Fruit fly (Drosophila melanogaster) whole organism, wandering third instar larva: ENCODE measurements around the gene rdgA.
A peak's percentile ranks its signal among the peaks of the same experiment; 100 is the strongest.

ENCODE experiments used
- Abd-B ChIP-seq: fragments of >200 bp; optimal IDR thresholded peaks from 2 replicates; lab custom pipeline; 2017; ENCODE audit warnings: missing biosample characterization, missing genetic modification characterization
- CG32264 ChIP-seq: fragments of 200-800 bp; sonication (Bioruptor generic); optimal IDR thresholded peaks from 2 replicates; lab custom pipeline; 2016; ENCODE audit warnings: missing biosample characterization, missing genetic modification characterization
- CG9705 ChIP-seq: fragments of 200-800 bp; sonication (Bioruptor generic); optimal IDR thresholded peaks from 2 replicates; lab custom pipeline; 2018; ENCODE audit warnings: missing biosample characterization, mild to moderate bottlenecking, missing genetic modification characterization
- CrebA ChIP-seq: fragments of 200-800 bp; sonication (Bioruptor generic); optimal IDR thresholded peaks from 2 replicates; lab custom pipeline; 2016; ENCODE audit warnings: missing biosample characterization, mild to moderate bottlenecking, missing genetic modification characterization, borderline replicate concordance
- Dfd ChIP-seq: fragments of >200 bp; optimal IDR thresholded peaks from 2 replicates; lab custom pipeline; 2017; ENCODE audit warnings: missing biosample characterization, missing genetic modification characterization
- Dif ChIP-seq: fragments of 200-275, 200-300 bp; sonication (Bioruptor generic); optimal IDR thresholded peaks from 2 replicates; lab custom pipeline; 2018; ENCODE audit warnings: missing biosample characterization, missing genetic modification characterization; ENCODE audit not compliant: partially characterized antibody
- GATAd ChIP-seq: sonication (Bioruptor generic); optimal IDR thresholded peaks from 2 replicates; lab custom pipeline; 2016; ENCODE audit warnings: missing biosample characterization, missing genetic modification characterization
- HLH106 ChIP-seq: fragments of 200-800 bp; optimal IDR thresholded peaks from 3 replicates; lab custom pipeline; 2019; ENCODE audit warnings: missing biosample characterization, mild to moderate bottlenecking, missing genetic modification characterization, moderate library complexity
- Hnf4 ChIP-seq: fragments of 200-800 bp; sonication (Bioruptor generic); optimal IDR thresholded peaks from 2 replicates; lab custom pipeline; 2016; ENCODE audit warnings: missing biosample characterization, mild to moderate bottlenecking, missing genetic modification characterization
- Hr78 ChIP-seq: fragments of >200 bp; optimal IDR thresholded peaks from 2 replicates; lab custom pipeline; 2017; ENCODE audit warnings: missing biosample characterization, missing genetic modification characterization
- Hr83 ChIP-seq: fragments of 200-300 bp; sonication (Bioruptor generic); optimal IDR thresholded peaks from 2 replicates; lab custom pipeline; 2016; ENCODE audit warnings: missing biosample characterization, mild to moderate bottlenecking, missing genetic modification characterization, moderate library complexity; ENCODE audit not compliant: poor library complexity, severe bottlenecking
- Jra ChIP-seq: sonication (Bioruptor generic); optimal IDR thresholded peaks from 2 replicates; lab custom pipeline; 2016; ENCODE audit warnings: missing biosample characterization, missing genetic modification characterization
- Mio ChIP-seq: sonication (Bioruptor generic); optimal IDR thresholded peaks from 2 replicates; lab custom pipeline; 2016; ENCODE audit warnings: missing biosample characterization, missing genetic modification characterization
- Myc ChIP-seq: fragments of >200 bp; optimal IDR thresholded peaks from 2 replicates; lab custom pipeline; 2017
- N ChIP-seq: fragments of >200 bp; optimal IDR thresholded peaks from 2 replicates; lab custom pipeline; 2018; ENCODE audit warnings: missing biosample characterization, missing external identifiers, missing genetic modification characterization
- OdsH ChIP-seq: fragments of 200-800 bp; sonication (Bioruptor generic); optimal IDR thresholded peaks from 2 replicates; lab custom pipeline; 2016; ENCODE audit warnings: missing biosample characterization, mild to moderate bottlenecking, missing genetic modification characterization
- Rel ChIP-seq, 2 experiments: fragments of 200-800 bp; sonication (Bioruptor generic) in 1 of 2; optimal IDR thresholded peaks; 2 replicates in 1 of 2; 3 replicates in 1 of 2; lab custom pipeline; 2016 to 2019; ENCODE audit warnings: mild to moderate bottlenecking in 2 of 2, missing biosample characterization in 2 of 2, missing genetic modification characterization in 2 of 2, moderate library complexity in 1 of 2
- Sp1 ChIP-seq: fragments of 200-800 bp; sonication (Bioruptor generic); optimal IDR thresholded peaks from 3 replicates; lab custom pipeline; 2019; ENCODE audit warnings: missing biosample characterization, mild to moderate bottlenecking, missing genetic modification characterization, moderate library complexity
- Vsx2 ChIP-seq: fragments of 200-300, 225-300 bp; sonication (Bioruptor generic); optimal IDR thresholded peaks from 2 replicates; lab custom pipeline; 2018; ENCODE audit warnings: missing biosample characterization, missing genetic modification characterization; ENCODE audit not compliant: partially characterized antibody
- br ChIP-seq: fragments of 200-800 bp; sonication (Bioruptor generic); optimal IDR thresholded peaks from 2 replicates; lab custom pipeline; 2016; ENCODE audit warnings: missing biosample characterization, missing genetic modification characterization
- brk ChIP-seq: fragments of 200-800 bp; sonication (Bioruptor generic); optimal IDR thresholded peaks from 2 replicates; lab custom pipeline; 2016; ENCODE audit warnings: missing biosample characterization, mild to moderate bottlenecking, missing genetic modification characterization
- dl ChIP-seq, 2 experiments: fragments of 175-275, 200-275 bp in 1 of 2; fragments of 200-275 bp in 1 of 2; sonication (Bioruptor generic); optimal IDR thresholded peaks; lab custom pipeline; 2018; ENCODE audit warnings: mild to moderate bottlenecking in 2 of 2, missing biosample characterization in 2 of 2, missing genetic modification characterization in 2 of 2, moderate library complexity in 2 of 2; ENCODE audit not compliant: partially characterized antibody in 2 of 2, insufficient read depth in 1 of 2
- dmrt93B ChIP-seq: fragments of 200-800 bp; sonication (Bioruptor generic); optimal IDR thresholded peaks from 2 replicates; lab custom pipeline; 2018; ENCODE audit warnings: missing biosample characterization, mild to moderate bottlenecking, missing genetic modification characterization
- dsf ChIP-seq: sonication (Bioruptor generic); optimal IDR thresholded peaks from 2 replicates; lab custom pipeline; 2016; ENCODE audit warnings: missing biosample characterization, missing genetic modification characterization, borderline replicate concordance
- ey ChIP-seq: fragments of 200-800 bp; sonication (Bioruptor generic); optimal IDR thresholded peaks from 2 replicates; lab custom pipeline; 2016; ENCODE audit warnings: missing biosample characterization, missing genetic modification characterization
- foxo ChIP-seq, 2 experiments: fragments of 200-800 bp; sonication (Bioruptor generic); optimal IDR thresholded peaks; 2 replicates in 1 of 2; 3 replicates in 1 of 2; lab custom pipeline; 2016 to 2017; ENCODE audit warnings: missing biosample characterization in 2 of 2, missing genetic modification characterization in 2 of 2
- fru ChIP-seq: fragments of 200-800 bp; sonication (Bioruptor generic); optimal IDR thresholded peaks from 3 replicates; lab custom pipeline; 2016; ENCODE audit warnings: missing biosample characterization, mild to moderate bottlenecking, missing genetic modification characterization
- h ChIP-seq: fragments of 200-800 bp; sonication (Bioruptor generic); optimal IDR thresholded peaks from 3 replicates; lab custom pipeline; 2016; ENCODE audit warnings: missing biosample characterization, mild to moderate bottlenecking, missing genetic modification characterization
- jim ChIP-seq: fragments of 175-275, 200-325 bp; sonication (Bioruptor generic); optimal IDR thresholded peaks from 2 replicates; lab custom pipeline; 2016; ENCODE audit warnings: missing biosample characterization, mild to moderate bottlenecking, missing genetic modification characterization
- lola ChIP-seq: fragments of >200 bp; optimal IDR thresholded peaks from 2 replicates; lab custom pipeline; 2017; ENCODE audit warnings: missing biosample characterization, missing genetic modification characterization
- pan ChIP-seq: fragments of >200 bp; optimal IDR thresholded peaks from 2 replicates; lab custom pipeline; 2017
- psq ChIP-seq: fragments of 200-800 bp; sonication (Bioruptor generic); optimal IDR thresholded peaks from 3 replicates; lab custom pipeline; 2017; ENCODE audit warnings: missing biosample characterization, mild to moderate bottlenecking, missing genetic modification characterization, moderate library complexity
- rgr ChIP-seq: fragments of 200-800 bp; sonication (Bioruptor generic); optimal IDR thresholded peaks from 3 replicates; lab custom pipeline; 2016; ENCODE audit warnings: missing biosample characterization, mild to moderate bottlenecking, missing genetic modification characterization
- sage ChIP-seq: fragments of 200-800 bp; sonication (Bioruptor generic); optimal IDR thresholded peaks from 2 replicates; lab custom pipeline; 2016; ENCODE audit warnings: missing biosample characterization, mild to moderate bottlenecking, missing genetic modification characterization
- sv ChIP-seq: fragments of 200-800 bp; sonication (Bioruptor generic); optimal IDR thresholded peaks from 3 replicates; lab custom pipeline; 2016; ENCODE audit warnings: missing biosample characterization, missing genetic modification characterization
- tai ChIP-seq: sonication (Bioruptor generic); optimal IDR thresholded peaks from 2 replicates; lab custom pipeline; 2016; ENCODE audit warnings: missing biosample characterization, missing genetic modification characterization
- usp ChIP-seq: fragments of >200 bp; optimal IDR thresholded peaks from 2 replicates; lab custom pipeline; 2017; ENCODE audit warnings: missing biosample characterization, missing genetic modification characterization
- woc ChIP-seq: sonication (Bioruptor generic); optimal IDR thresholded peaks from 2 replicates; lab custom pipeline; 2016; ENCODE audit warnings: missing biosample characterization, mild to moderate bottlenecking, missing genetic modification characterization

rdgA gene

dm6 chrX:8866256-8866655, 40.6 kb upstream of the rdgA start:
- TF ChIP-seq sage (GFP tag; lab: Kevin White, UChicago) (no peak), Rel (GFP tag; optimal IDR thresholded peaks at IDR 0.05; lab: Kevin White, UChicago) (no peak), Rel (tag; optimal IDR thresholded peaks at IDR 0.05; lab: Kevin White, UChicago) (no peak), rgr (GFP tag; lab: Kevin White, UChicago) (peak; percentile 60), brk (GFP tag; lab: Kevin White, UChicago) (no peak), Abd-B (no peak), lola (GFP tag; lab: Kevin White, UChicago) (no peak), sv (GFP tag; lab: Kevin White, UChicago) (no peak), GATAd (GFP tag; lab: Kevin White, UChicago) (no peak), pan (no peak), HLH106 (tag; lab: Kevin White, UChicago) (peak; percentile 66), tai (GFP tag; lab: Kevin White, UChicago) (no peak), dsf (GFP tag; lab: Kevin White, UChicago) (no peak), Dfd (no peak), Hr78 (GFP tag; lab: Kevin White, UChicago) (no peak), N (GFP tag; lab: Kevin White, UChicago) (no peak), Hnf4 (GFP tag; lab: Kevin White, UChicago) (no peak), Jra (GFP tag; lab: Kevin White, UChicago) (no peak), CG9705 (no peak), dl (GFP tag; optimal IDR thresholded peaks at IDR 0.05; lab: Kevin White, UChicago; ENCODE audit: insufficient read depth in 1 of 2, partially characterized antibody in 2 of 2) (no peak), usp (no peak), Sp1 (GFP tag; lab: Kevin White, UChicago) (peak; percentile 73), CG32264 (no peak), woc (GFP tag; lab: Kevin White, UChicago) (no peak), foxo (GFP tag; optimal IDR thresholded peaks at IDR 0.05; lab: Kevin White, UChicago) (peak in 1 of 2 experiments; percentile 65), psq (GFP tag; lab: Kevin White, UChicago) (peak; percentile 50), Dif (GFP tag; lab: Kevin White, UChicago) (no peak), br (peak; percentile 4), OdsH (peak; percentile 26), Hr83 (GFP tag; lab: Kevin White, UChicago) (no peak), jim (GFP tag; lab: Kevin White, UChicago) (no peak), fru (GFP tag; lab: Kevin White, UChicago) (peak; percentile 39), dmrt93B (GFP tag; lab: Kevin White, UChicago) (peak; percentile 23), Myc (lab: Kevin White, UChicago) (no peak), CrebA (no peak), ey (GFP tag; lab: Kevin White, UChicago) (peak; percentile 23), Mio (GFP tag; lab: Kevin White, UChicago) (no peak), Vsx2 (no peak), h (GFP tag; lab: Kevin White, UChicago) (peak; percentile 49)

DNA sequence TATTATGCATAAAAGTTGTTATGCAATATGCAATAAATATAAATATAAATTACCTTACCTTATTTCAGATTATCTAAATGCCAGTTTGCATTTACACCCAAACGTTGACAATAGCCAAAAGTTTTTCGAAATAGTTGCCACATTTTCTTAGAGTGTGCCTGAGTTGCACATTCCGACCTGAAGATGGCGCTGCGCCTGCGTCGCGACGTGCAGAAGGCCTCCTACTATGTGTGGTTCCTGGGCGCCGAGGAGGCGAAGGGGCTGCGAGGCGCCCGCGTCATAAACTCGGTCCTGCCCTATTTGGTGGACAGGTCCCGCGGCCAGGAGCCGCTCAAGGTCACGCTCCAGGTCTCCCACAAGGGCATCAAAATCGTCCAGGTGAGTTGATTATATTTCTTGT, 39.4 kb upstream of the rdgA start:
- TF ChIP-seq jim (GFP tag; lab: Kevin White, UChicago) (no peak), Vsx2 (no peak), br (no peak), Jra (GFP tag; lab: Kevin White, UChicago) (no peak), rgr (GFP tag; lab: Kevin White, UChicago) (no peak), Rel (GFP tag; optimal IDR thresholded peaks at IDR 0.05; lab: Kevin White, UChicago) (no peak), Rel (tag; optimal IDR thresholded peaks at IDR 0.05; lab: Kevin White, UChicago) (no peak), woc (GFP tag; lab: Kevin White, UChicago) (no peak), dmrt93B (GFP tag; lab: Kevin White, UChicago) (no peak)
